Worm (Caenorhabditis elegans) whole organism, young adult: Measurements from ENCODE around the gene T24E12.3.

Experiments used
- B0019.2 ChIP-seq: fragments of 200-800 bp; sonication (Bioruptor generic); conservative IDR thresholded peaks from 2 replicates; pipeline ENCODE4 v1.3.6; 2022; ENCODE audit warnings: missing genetic modification reagents, missing genetic modification characterization, missing compliant biosample characterization
- C17E4.6 ChIP-seq: fragments of 200-800 bp; sonication (Bioruptor generic); IDR thresholded peaks from 2 replicates; pipeline ENCODE4 v1.3.6; 2022; ENCODE audit warnings: missing genetic modification reagents, missing genetic modification characterization, missing compliant biosample characterization
- F52B5.7 ChIP-seq: sonication (generic microtip); optimal IDR thresholded peaks from 2 replicates; lab custom pipeline; 2016; ENCODE audit warnings: mild to moderate bottlenecking, missing genetic modification characterization, missing compliant biosample characterization
- attf-6 ChIP-seq: fragments of 200-800 bp; sonication (Bioruptor generic); IDR thresholded peaks from 2 replicates; pipeline ENCODE4 v1.3.6; 2022; ENCODE audit warnings: missing genetic modification reagents, missing genetic modification characterization, missing compliant biosample characterization
- hlh-26 ChIP-seq: fragments of 200-800 bp; sonication (Bioruptor generic); conservative IDR thresholded peaks from 2 replicates; pipeline ENCODE4 v1.3.6; 2022; ENCODE audit warnings: missing genetic modification reagents, missing genetic modification characterization, missing compliant biosample characterization
- madf-10 ChIP-seq: sonication (generic microtip); optimal IDR thresholded peaks from 2 replicates; lab custom pipeline; 2016; ENCODE audit warnings: mild to moderate bottlenecking, missing genetic modification characterization, missing compliant biosample characterization
- nfyb-1 ChIP-seq: fragments of 200-800 bp; sonication (Bioruptor generic); IDR thresholded peaks from 2 replicates; pipeline ENCODE4 v1.3.6; 2022; ENCODE audit warnings: missing genetic modification reagents, missing genetic modification characterization, missing compliant biosample characterization
- zim-3 ChIP-seq: sonication (generic microtip); optimal IDR thresholded peaks from 2 replicates; lab custom pipeline; 2017; ENCODE audit warnings: mild to moderate bottlenecking, missing genetic modification characterization, moderate library complexity, missing compliant biosample characterization

ce11 chrII:3793336-3793735 is 17.5 kb downstream of the T24E12.3 start, which contains the start of gene fbxb-99:
- TF ChIP-seq attf-6 (GFP tag; lab: Robert Waterston, UW) (no peak), B0019.2 (GFP tag; lab: Robert Waterston, UW) (no peak), hlh-26 (GFP tag; lab: Robert Waterston, UW) (no peak), F52B5.7 (tag; lab: Kevin White, UChicago) (no peak), zim-3 (tag; lab: Kevin White, UChicago) (no peak), nfyb-1 (GFP tag; lab: Robert Waterston, UW) (no peak), madf-10 (tag; lab: Kevin White, UChicago) (no peak), C17E4.6 (GFP tag; lab: Robert Waterston, UW) (no peak)
